Worm (Caenorhabditis elegans) whole organism, late embryonic: ENCODE measurements around the gene rbm-26.

Experiments
- C08G9.2 ChIP-seq: sonication (generic microtip); optimal IDR thresholded peaks from 2 replicates; lab custom pipeline; 2016; ENCODE audit warnings: mild to moderate bottlenecking, missing genetic modification characterization, moderate library complexity, missing compliant biosample characterization
- C38D4.7 ChIP-seq: fragments of 200-800 bp; sonication (Bioruptor generic); optimal IDR thresholded peaks from 2 replicates; lab custom pipeline; 2018; ENCODE audit warnings: mild to moderate bottlenecking, missing genetic modification characterization, moderate library complexity, missing compliant biosample characterization
- F13H6.1 ChIP-seq: sonication (generic microtip); optimal IDR thresholded peaks from 2 replicates; lab custom pipeline; 2016; ENCODE audit warnings: missing genetic modification characterization, missing compliant biosample characterization
- K09A11.1 ChIP-seq: sonication (generic microtip); optimal IDR thresholded peaks from 2 replicates; lab custom pipeline; 2017; ENCODE audit warnings: antibody characterized with exemption, mild to moderate bottlenecking, missing genetic modification characterization, missing compliant biosample characterization; ENCODE audit not compliant: insufficient read depth
- T23F11.4 ChIP-seq: fragments of 200-800 bp; sonication (Bioruptor generic); optimal IDR thresholded peaks from 2 replicates; lab custom pipeline; 2018; ENCODE audit warnings: mild to moderate bottlenecking, missing genetic modification characterization, missing compliant biosample characterization
- ahr-1 ChIP-seq: sonication (generic microtip); optimal IDR thresholded peaks from 2 replicates; lab custom pipeline; 2016; ENCODE audit warnings: missing genetic modification characterization, missing compliant biosample characterization
- ceh-19 ChIP-seq: fragments of 200-800 bp; sonication (Bioruptor generic); optimal IDR thresholded peaks from 2 replicates; lab custom pipeline; 2018; ENCODE audit warnings: mild to moderate bottlenecking, missing genetic modification characterization, missing compliant biosample characterization
- ceh-2 ChIP-seq: sonication (generic microtip); optimal IDR thresholded peaks from 2 replicates; lab custom pipeline; 2016; ENCODE audit warnings: missing genotype, missing genetic modification characterization, missing compliant biosample characterization
- ceh-22 ChIP-seq: sonication (generic microtip); optimal IDR thresholded peaks from 2 replicates; lab custom pipeline; 2017; ENCODE audit warnings: missing biosample characterization, missing genetic modification characterization
- ceh-24 ChIP-seq: sonication (generic microtip); optimal IDR thresholded peaks from 2 replicates; lab custom pipeline; 2016; ENCODE audit warnings: mild to moderate bottlenecking, missing genetic modification characterization, missing compliant biosample characterization
- ceh-34 ChIP-seq: sonication (generic microtip); optimal IDR thresholded peaks from 2 replicates; lab custom pipeline; 2016; ENCODE audit warnings: mild to moderate bottlenecking, missing genetic modification characterization, missing compliant biosample characterization
- ceh-48 ChIP-seq: sonication (generic microtip); optimal IDR thresholded peaks from 2 replicates; lab custom pipeline; 2016; ENCODE audit warnings: missing genetic modification characterization, inconsistent platforms, missing compliant biosample characterization
- ceh-9 ChIP-seq: sonication (generic microtip); optimal IDR thresholded peaks from 2 replicates; lab custom pipeline; 2016; ENCODE audit warnings: mild to moderate bottlenecking, missing genetic modification characterization, inconsistent platforms, missing compliant biosample characterization
- elt-2 ChIP-seq: sonication (generic microtip); optimal IDR thresholded peaks from 2 replicates; lab custom pipeline; 2016; ENCODE audit warnings: missing genetic modification reagents, missing genetic modification characterization, missing compliant biosample characterization
- ets-4 ChIP-seq: sonication (generic microtip); optimal IDR thresholded peaks from 2 replicates; lab custom pipeline; 2016; ENCODE audit warnings: missing genetic modification characterization, missing compliant biosample characterization
- eyg-1 ChIP-seq: sonication (generic microtip); optimal IDR thresholded peaks from 2 replicates; lab custom pipeline; 2016; ENCODE audit warnings: missing genotype, missing genetic modification characterization, missing compliant biosample characterization
- fkh-6 ChIP-seq: sonication (generic microtip); optimal IDR thresholded peaks from 2 replicates; lab custom pipeline; 2016; ENCODE audit warnings: missing genetic modification characterization, missing compliant biosample characterization
- hlh-13 ChIP-seq: fragments of 200-800 bp; sonication (Bioruptor generic); optimal IDR thresholded peaks from 2 replicates; lab custom pipeline; 2018; ENCODE audit warnings: mild to moderate bottlenecking, missing genetic modification characterization, missing compliant biosample characterization
- hlh-15 ChIP-seq: sonication (generic microtip); optimal IDR thresholded peaks from 2 replicates; lab custom pipeline; 2016; ENCODE audit warnings: missing genetic modification characterization, missing compliant biosample characterization
- lim-6 ChIP-seq: sonication (generic microtip); optimal IDR thresholded peaks from 2 replicates; lab custom pipeline; 2016; ENCODE audit warnings: missing genetic modification characterization, missing compliant biosample characterization
- lin-11 ChIP-seq: fragments of 200-800 bp; sonication (Bioruptor generic); optimal IDR thresholded peaks from 2 replicates; lab custom pipeline; 2018; ENCODE audit warnings: mild to moderate bottlenecking, missing genetic modification characterization, missing compliant biosample characterization
- mec-3 ChIP-seq: sonication (generic microtip); optimal IDR thresholded peaks from 2 replicates; lab custom pipeline; 2016; ENCODE audit warnings: borderline replicate concordance, missing genetic modification characterization, missing compliant biosample characterization
- npax-4 ChIP-seq: sonication (generic microtip); optimal IDR thresholded peaks from 2 replicates; lab custom pipeline; 2016; ENCODE audit warnings: missing genetic modification characterization, missing compliant biosample characterization
- pat-9 ChIP-seq: fragments of 200-800 bp; sonication (Bioruptor generic); optimal IDR thresholded peaks from 2 replicates; lab custom pipeline; 2018; ENCODE audit warnings: mild to moderate bottlenecking, missing genetic modification characterization, moderate library complexity, missing compliant biosample characterization
- pqm-1 ChIP-seq: sonication (generic microtip); optimal IDR thresholded peaks from 2 replicates; lab custom pipeline; 2016; ENCODE audit warnings: missing genetic modification characterization, missing compliant biosample characterization
- ref-2 ChIP-seq: sonication (generic microtip); optimal IDR thresholded peaks from 2 replicates; lab custom pipeline; 2016; ENCODE audit warnings: missing genetic modification characterization, missing compliant biosample characterization
- sdc-2 ChIP-seq: sonication (generic microtip); optimal IDR thresholded peaks from 2 replicates; lab custom pipeline; 2016; ENCODE audit warnings: missing genotype, missing genetic modification characterization, missing compliant biosample characterization
- sox-2 ChIP-seq: fragments of 200-800 bp; sonication (Bioruptor generic); IDR thresholded peaks from 2 replicates; pipeline ENCODE4 v1.3.6; 2022; ENCODE audit warnings: missing genetic modification reagents, missing genetic modification characterization, missing compliant biosample characterization
- unc-3 ChIP-seq, 2 experiments: fragments of 200-800 bp in 1 of 2; sonication (Bioruptor generic) in 1 of 2; sonication (generic microtip) in 1 of 2; conservative IDR thresholded peaks in 1 of 2; optimal IDR thresholded peaks in 1 of 2; 2 replicates each; pipeline versions ENCODE4 v1.3.6 to Lab custom; 2016 to 2022; ENCODE audit warnings: missing compliant biosample characterization in 2 of 2, missing genetic modification characterization in 2 of 2, missing genetic modification reagents in 1 of 2
- unc-42 ChIP-seq: sonication (generic microtip); optimal IDR thresholded peaks from 2 replicates; lab custom pipeline; 2016; ENCODE audit warnings: missing genotype, missing genetic modification characterization, missing compliant biosample characterization
- unc-55 ChIP-seq: sonication (generic microtip); optimal IDR thresholded peaks from 2 replicates; lab custom pipeline; 2017; ENCODE audit warnings: missing biosample characterization, missing genetic modification reagents, missing genetic modification characterization
- unc-86 ChIP-seq: sonication (generic microtip); optimal IDR thresholded peaks from 2 replicates; lab custom pipeline; 2016; ENCODE audit warnings: missing genetic modification characterization, missing compliant biosample characterization
- zip-5 ChIP-seq: sonication (generic microtip); optimal IDR thresholded peaks from 2 replicates; lab custom pipeline; 2016; ENCODE audit warnings: missing genetic modification characterization, missing compliant biosample characterization

The rbm-26 gene

ce11 chrIII:5730041-5730440 lies 18.7 kb downstream of the rbm-26 start:
- TF ChIP-seq ceh-9 (tag; lab: Kevin White, UChicago) (no peak), lim-6 (tag; lab: Kevin White, UChicago) (no peak), ceh-48 (no peak), hlh-15 (tag; lab: Kevin White, UChicago) (no peak), sdc-2 (tag; lab: Kevin White, UChicago) (no peak), ets-4 (no peak), ceh-19 (no peak), unc-42 (tag; lab: Kevin White, UChicago) (no peak), C38D4.7 (no peak), ceh-34 (tag; lab: Kevin White, UChicago) (no peak), fkh-6 (tag; lab: Kevin White, UChicago) (no peak), K09A11.1 (no peak), npax-4 (tag; lab: Kevin White, UChicago) (no peak), hlh-13 (GFP tag; lab: Kevin White, UChicago) (no peak)

DNA sequence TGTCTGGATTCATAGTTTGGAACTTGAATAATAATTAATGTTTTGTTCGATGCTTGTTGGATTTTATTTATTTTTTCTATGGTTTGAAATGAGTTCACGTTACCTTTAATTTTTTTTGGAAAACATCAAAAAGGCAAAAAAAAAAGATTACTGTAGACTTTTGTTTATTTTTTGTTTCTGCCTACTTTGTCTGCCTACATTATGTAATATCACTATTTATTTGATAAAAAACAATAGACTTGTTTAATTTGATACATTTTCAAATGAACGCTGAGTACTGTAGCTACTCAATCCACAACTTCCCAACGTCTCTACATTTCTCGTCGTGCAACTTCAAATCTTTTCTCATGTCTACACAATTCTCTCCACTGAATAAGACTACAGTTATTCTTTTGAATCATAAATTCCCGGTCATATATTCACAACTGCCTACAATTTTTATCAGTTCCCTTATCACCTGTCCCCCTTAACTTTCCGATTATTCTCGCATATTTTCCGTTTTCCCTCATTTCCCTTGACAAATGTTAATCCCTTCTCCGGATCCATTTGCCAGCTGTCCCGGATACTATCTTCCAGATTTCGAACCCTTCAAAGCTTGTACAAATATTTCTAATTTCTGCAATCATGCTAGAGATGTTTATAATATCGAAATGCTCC lies 19.8 kb downstream of the rbm-26 start, which contains the start of the genes B0244.9 and B0244.7:
Gene B0244.9 (minus strand): TSS at position 51 of the 657 bp plus-strand sequence.
Gene B0244.7 (plus strand): TSS at position 522 of the 657 bp plus-strand sequence.
- no peak for TF ChIP-seq ahr-1
- TF ChIP-seq elt-2 (tag; lab: Kevin White, UChicago) = peak; percentile 65

DNA sequence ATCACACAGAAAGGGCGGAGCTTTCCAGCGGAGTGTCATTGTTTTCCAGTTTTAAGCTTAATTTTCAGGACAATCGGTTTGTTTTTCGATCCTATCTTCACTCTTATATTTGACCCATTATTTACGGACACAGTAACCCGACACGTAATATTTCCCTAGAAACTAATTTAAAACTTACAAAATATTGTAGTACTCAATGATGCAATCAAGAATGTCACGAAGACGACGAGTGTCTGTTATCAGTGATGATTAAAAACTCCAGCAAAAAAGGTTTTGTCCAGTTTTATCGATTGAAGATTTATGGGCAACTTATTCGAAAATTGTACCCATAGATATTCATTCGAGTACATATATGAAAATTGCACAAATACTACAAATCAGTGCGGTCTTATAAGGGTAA lies 21.6 kb downstream of the rbm-26 start, which contains the start of gene B0244.17:
Gene B0244.17 (plus strand): TSS at position 301 of the 400 bp plus-strand sequence.
- TF ChIP-seq ceh-22 (tag; lab: Kevin White, UChicago) (no peak), elt-2 (tag; lab: Kevin White, UChicago) (peak; percentile 30), pat-9 (no peak), ceh-24 (tag; lab: Kevin White, UChicago) (no peak)

DNA sequence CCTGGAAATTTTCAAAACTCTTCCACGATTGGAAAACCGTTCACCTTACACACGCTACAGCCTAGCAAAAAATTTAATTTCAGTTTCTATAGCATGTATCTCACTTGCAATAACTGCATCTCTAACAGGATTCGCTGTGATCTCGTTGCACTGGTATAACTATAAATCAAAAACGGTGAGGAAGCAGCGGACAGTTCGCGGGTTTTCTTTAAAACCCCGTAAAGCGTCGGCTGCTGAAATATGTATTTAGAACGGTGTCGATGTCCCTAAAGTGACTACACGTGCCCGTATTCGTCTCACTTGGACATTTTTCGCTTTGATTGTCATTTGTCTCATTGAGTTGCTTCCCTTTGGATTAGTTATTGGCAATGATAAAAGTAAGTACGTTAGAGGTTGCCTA lies 23.0 kb downstream of the rbm-26 start:
- TF ChIP-seq lin-11 (tag; lab: Kevin White, UChicago) (no peak), sox-2 (GFP tag; lab: Robert Waterston, UW) (no peak), unc-3 (GFP tag; conservative IDR thresholded peaks at IDR 0.05; lab: Robert Waterston, UW) (no peak), unc-3 (tag; optimal IDR thresholded peaks at IDR 0.05; lab: Kevin White, UChicago) (no peak), F13H6.1 (tag; lab: Kevin White, UChicago) (no peak), ceh-34 (tag; lab: Kevin White, UChicago) (no peak), ceh-22 (tag; lab: Kevin White, UChicago) (no peak), unc-55 (GFP tag; lab: Kevin White, UChicago) (no peak), unc-86 (tag; lab: Kevin White, UChicago) (no peak), mec-3 (tag; lab: Kevin White, UChicago) (no peak), ceh-2 (tag; lab: Kevin White, UChicago) (no peak), pqm-1 (tag; lab: Kevin White, UChicago) (no peak), ahr-1 (no peak), lim-6 (tag; lab: Kevin White, UChicago) (no peak), ref-2 (no peak), eyg-1 (no peak)

DNA sequence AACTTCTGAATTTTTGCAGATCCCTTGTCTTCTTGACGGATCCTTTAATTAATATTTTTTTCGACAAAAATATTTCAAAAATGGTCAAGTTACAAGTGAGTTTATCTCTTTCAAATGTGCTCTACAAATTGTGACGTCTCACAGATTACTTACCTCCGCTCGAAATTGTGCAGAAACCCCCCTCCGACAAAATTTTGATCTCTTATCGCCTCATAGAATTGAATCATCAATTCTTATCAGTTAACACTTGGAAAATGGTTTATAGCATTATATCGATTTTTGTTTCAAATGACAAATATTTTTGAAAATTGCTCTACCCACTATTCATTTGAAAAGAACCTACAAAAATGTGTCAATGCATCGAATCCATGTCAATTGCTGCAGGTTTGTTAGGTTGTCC lies 23.6 kb downstream of the rbm-26 start, which contains the start of gene B0244.10:
Gene B0244.10 (plus strand): TSS at position 254 of the 400 bp plus-strand sequence.
- no peak for TF ChIP-seq ref-2
- peak; percentile 73 for TF ChIP-seq elt-2 (tag; lab: Kevin White, UChicago)

ce11 chrIII:5737708-5738107 lies 26.4 kb downstream of the rbm-26 start, which contains the start of gene B0244.6:
B0244.6 (plus strand) TSS chrIII:5738008.
- TF ChIP-seq unc-3 (GFP tag; conservative IDR thresholded peaks at IDR 0.05; lab: Robert Waterston, UW) (no peak), unc-3 (tag; optimal IDR thresholded peaks at IDR 0.05; lab: Kevin White, UChicago) (no peak), C08G9.2 (tag; lab: Kevin White, UChicago) (no peak), ceh-24 (tag; lab: Kevin White, UChicago) (no peak), T23F11.4 (GFP tag; lab: Kevin White, UChicago) (no peak), zip-5 (no peak), C38D4.7 (no peak)
